Worm (Caenorhabditis elegans): ENCODE data around the gene F47G9.4.

ce11 chrV:11354264-11354663 is 32.6 kb upstream of the F47G9.4 start:
- TF ChIP-seq tbx-8 (GFP tag; optimal IDR thresholded peaks at IDR 0.05) (no peak), nhr-28 (tag; optimal IDR thresholded peaks at IDR 0.05) (no peak)

All from whole organism, mixed stage, embryonic.